Fruit fly (Drosophila melanogaster) whole organism, embryonic: ENCODE data around the gene plum.
A peak's percentile ranks its signal among the peaks of the same experiment; 100 is the strongest.

Experiments
- Ada2b ChIP-seq: fragments of 200-800 bp; sonication (Bioruptor generic); IDR thresholded peaks from 2 replicates; pipeline ENCODE4 v1.3.6; 2022; ENCODE audit warnings: missing biosample characterization, missing genetic modification characterization
- Blimp-1 ChIP-seq: fragments of 200-800 bp; sonication (Bioruptor generic); optimal IDR thresholded peaks from 3 replicates; lab custom pipeline; 2018; ENCODE audit warnings: missing biosample characterization, missing genetic modification characterization, mild to moderate bottlenecking, moderate library complexity, missing genetic modification reagents
- CG10267 ChIP-seq: fragments of 200-800 bp; sonication (Bioruptor generic); optimal IDR thresholded peaks from 2 replicates; lab custom pipeline; 2018; ENCODE audit warnings: missing biosample characterization, mild to moderate bottlenecking, missing genetic modification characterization, moderate library complexity
- CG11723 ChIP-seq: fragments of 200-800 bp; sonication (Bioruptor generic); optimal IDR thresholded peaks from 2 replicates; lab custom pipeline; 2017; ENCODE audit warnings: missing biosample characterization, mild to moderate bottlenecking, missing genetic modification characterization
- CG12659 ChIP-seq: fragments of 200-800 bp; sonication (Bioruptor generic); optimal IDR thresholded peaks from 3 replicates; lab custom pipeline; 2017; ENCODE audit warnings: mild to moderate bottlenecking, missing biosample characterization, missing genetic modification reagents, missing genetic modification characterization
- CG13424 ChIP-seq: fragments of 200-800 bp; sonication (Bioruptor generic); optimal IDR thresholded peaks from 2 replicates; lab custom pipeline; 2019; ENCODE audit warnings: missing biosample characterization, mild to moderate bottlenecking, missing genetic modification characterization, moderate library complexity
- CG14667 ChIP-seq: fragments of 200-800 bp; sonication (Bioruptor generic); IDR thresholded peaks from 2 replicates; pipeline ENCODE4 v1.3.6; 2022; ENCODE audit warnings: missing biosample characterization, missing genetic modification characterization
- CG14710 ChIP-seq: fragments of 200-800 bp; sonication (Bioruptor generic); optimal IDR thresholded peaks from 3 replicates; lab custom pipeline; 2019; ENCODE audit warnings: missing biosample characterization, mild to moderate bottlenecking, missing genetic modification characterization, moderate library complexity
- CG1603 ChIP-seq: fragments of 200-800 bp; sonication (Bioruptor generic); optimal IDR thresholded peaks from 2 replicates; lab custom pipeline; 2019; ENCODE audit warnings: missing biosample characterization, mild to moderate bottlenecking, missing genetic modification characterization, moderate library complexity
- CG17568 ChIP-seq: fragments of 200-800 bp; sonication (Bioruptor generic); optimal IDR thresholded peaks from 2 replicates; lab custom pipeline; 2018; ENCODE audit warnings: missing biosample characterization, mild to moderate bottlenecking, missing genetic modification characterization, moderate library complexity
- CG18262 ChIP-seq: fragments of 200-800 bp; optimal IDR thresholded peaks from 3 replicates; lab custom pipeline; 2019; ENCODE audit warnings: missing biosample characterization, mild to moderate bottlenecking, missing genetic modification characterization, moderate library complexity
- CG18476 ChIP-seq: fragments of 200-800 bp; sonication (Bioruptor generic); optimal IDR thresholded peaks from 2 replicates; lab custom pipeline; 2016; ENCODE audit warnings: missing biosample characterization, mild to moderate bottlenecking, missing genetic modification characterization
- CG2712 ChIP-seq: fragments of 200-800 bp; optimal IDR thresholded peaks from 3 replicates; lab custom pipeline; 2019; ENCODE audit warnings: missing biosample characterization, mild to moderate bottlenecking, missing genetic modification characterization, moderate library complexity
- CG30403 ChIP-seq: fragments of 200-800 bp; sonication (Bioruptor generic); optimal IDR thresholded peaks from 3 replicates; lab custom pipeline; 2016; ENCODE audit warnings: missing biosample characterization, missing genetic modification characterization
- CG3163 ChIP-seq: fragments of 200-800 bp; sonication (Bioruptor generic); optimal IDR thresholded peaks from 3 replicates; lab custom pipeline; 2016; ENCODE audit warnings: missing biosample characterization, missing genetic modification characterization
- CG3407 ChIP-seq: fragments of 200-800 bp; sonication (Bioruptor generic); optimal IDR thresholded peaks from 2 replicates; lab custom pipeline; 2018; ENCODE audit warnings: missing biosample characterization, mild to moderate bottlenecking, missing genetic modification characterization
- CG4404 ChIP-seq: fragments of 200-800 bp; sonication (Bioruptor generic); IDR thresholded peaks from 2 replicates; pipeline ENCODE4 v1.3.6; 2022; ENCODE audit warnings: missing biosample characterization, missing genetic modification characterization
- CG4730 ChIP-seq: fragments of 200-800 bp; sonication (Bioruptor generic); IDR thresholded peaks from 2 replicates; pipeline ENCODE4 v1.3.6; 2022; ENCODE audit warnings: missing biosample characterization, missing genetic modification characterization
- CG4854 ChIP-seq: fragments of 200-800 bp; sonication (Bioruptor generic); optimal IDR thresholded peaks from 2 replicates; lab custom pipeline; 2016; ENCODE audit warnings: missing biosample characterization, missing genetic modification characterization, inconsistent platforms
- CG5180 ChIP-seq: fragments of 200-800 bp; sonication (Bioruptor generic); optimal IDR thresholded peaks from 3 replicates; lab custom pipeline; 2017; ENCODE audit warnings: missing biosample characterization, missing genetic modification characterization, mild to moderate bottlenecking, moderate library complexity, missing genetic modification reagents
- CG6175 ChIP-seq: fragments of 200-800 bp; sonication (Bioruptor generic); IDR thresholded peaks from 3 replicates; pipeline ENCODE4 v1.3.6; 2022; ENCODE audit warnings: missing biosample characterization, missing genetic modification characterization
- CG7839 ChIP-seq: fragments of 200-800 bp; sonication (Bioruptor generic); optimal IDR thresholded peaks from 3 replicates; lab custom pipeline; 2018; ENCODE audit warnings: missing biosample characterization, mild to moderate bottlenecking, missing genetic modification characterization, moderate library complexity
- CoRest ChIP-seq: fragments of 200-800 bp; sonication (Bioruptor generic); optimal IDR thresholded peaks from 3 replicates; lab custom pipeline; 2018; ENCODE audit warnings: missing biosample characterization, mild to moderate bottlenecking, missing genetic modification characterization, moderate library complexity
- Elba2 ChIP-seq: fragments of 200-800 bp; sonication (Bioruptor generic); optimal IDR thresholded peaks from 3 replicates; lab custom pipeline; 2016; ENCODE audit warnings: missing biosample characterization, missing genetic modification characterization
- HLHmδ ChIP-seq: fragments of 200-800 bp; sonication (Bioruptor generic); optimal IDR thresholded peaks from 2 replicates; lab custom pipeline; 2018; ENCODE audit warnings: missing biosample characterization, mild to moderate bottlenecking, missing genetic modification characterization, moderate library complexity
- Hey ChIP-seq: fragments of 200-800 bp; sonication (Bioruptor generic); optimal IDR thresholded peaks from 3 replicates; lab custom pipeline; 2018; ENCODE audit warnings: missing biosample characterization, mild to moderate bottlenecking, missing genetic modification characterization
- Jarid2 ChIP-seq: fragments of 200-800 bp; sonication (Bioruptor generic); optimal IDR thresholded peaks from 3 replicates; lab custom pipeline; 2017; ENCODE audit warnings: mild to moderate bottlenecking, missing biosample characterization, missing genetic modification reagents, missing genetic modification characterization
- NC2β ChIP-seq: fragments of 200-800 bp; sonication (Bioruptor generic); optimal IDR thresholded peaks from 2 replicates; lab custom pipeline; 2016; ENCODE audit warnings: missing biosample characterization, missing genetic modification characterization
- Nf-YC ChIP-seq: fragments of 200-800 bp; optimal IDR thresholded peaks from 3 replicates; lab custom pipeline; 2019; ENCODE audit warnings: missing biosample characterization, mild to moderate bottlenecking, missing genetic modification characterization, moderate library complexity
- NfI ChIP-seq: fragments of 200-800 bp; sonication (Bioruptor generic); optimal IDR thresholded peaks from 3 replicates; lab custom pipeline; 2018; ENCODE audit warnings: missing biosample characterization, mild to moderate bottlenecking, missing genetic modification characterization, moderate library complexity
- Poxn ChIP-seq: fragments of 200-800 bp; sonication (Bioruptor generic); IDR thresholded peaks from 2 replicates; pipeline ENCODE4 v1.3.6; 2022; ENCODE audit warnings: missing biosample characterization, missing genetic modification characterization
- Sox102F ChIP-seq: fragments of 200-800 bp; sonication (Bioruptor generic); optimal IDR thresholded peaks from 2 replicates; lab custom pipeline; 2018; ENCODE audit warnings: missing biosample characterization, mild to moderate bottlenecking, missing genetic modification characterization, moderate library complexity
- Xrp1 ChIP-seq: fragments of 200-800 bp; sonication (Bioruptor generic); IDR thresholded peaks from 2 replicates; pipeline ENCODE4 v1.3.6; 2022; ENCODE audit warnings: missing biosample characterization, missing genetic modification characterization
- cato ChIP-seq: fragments of 200-800 bp; sonication (Bioruptor generic); optimal IDR thresholded peaks from 2 replicates; lab custom pipeline; 2016; ENCODE audit warnings: missing biosample characterization, missing genetic modification characterization, borderline replicate concordance
- dmrt99B ChIP-seq: fragments of 200-800 bp; sonication (Bioruptor generic); optimal IDR thresholded peaks from 2 replicates; lab custom pipeline; 2018; ENCODE audit warnings: missing biosample characterization, mild to moderate bottlenecking, missing genetic modification characterization, moderate library complexity
- fd64A ChIP-seq: fragments of 200-800 bp; sonication (Bioruptor generic); optimal IDR thresholded peaks from 3 replicates; lab custom pipeline; 2018; ENCODE audit warnings: missing biosample characterization, mild to moderate bottlenecking, missing genetic modification characterization
- fu2 ChIP-seq: fragments of 200-800 bp; sonication (Bioruptor generic); optimal IDR thresholded peaks from 2 replicates; lab custom pipeline; 2016; ENCODE audit warnings: missing biosample characterization, missing genetic modification characterization
- gem ChIP-seq: fragments of 200-800 bp; sonication (Bioruptor generic); optimal IDR thresholded peaks from 2 replicates; lab custom pipeline; 2019; ENCODE audit warnings: missing biosample characterization, mild to moderate bottlenecking, missing genetic modification characterization, moderate library complexity
- grau ChIP-seq: fragments of 200-800 bp; optimal IDR thresholded peaks from 3 replicates; lab custom pipeline; 2019; ENCODE audit warnings: missing biosample characterization, mild to moderate bottlenecking, missing genetic modification characterization, moderate library complexity
- gsb-n ChIP-seq: fragments of 200-800 bp; sonication (Bioruptor generic); optimal IDR thresholded peaks from 3 replicates; lab custom pipeline; 2018; ENCODE audit warnings: missing biosample characterization, mild to moderate bottlenecking, missing genetic modification characterization
- luna ChIP-seq: fragments of 200-800 bp; sonication (Bioruptor generic); optimal IDR thresholded peaks from 2 replicates; lab custom pipeline; 2016; ENCODE audit warnings: missing biosample characterization, missing genetic modification characterization
- phol ChIP-seq: fragments of 200-800 bp; sonication (Bioruptor generic); optimal IDR thresholded peaks from 3 replicates; lab custom pipeline; 2018; ENCODE audit warnings: missing biosample characterization, mild to moderate bottlenecking, missing genetic modification characterization, moderate library complexity
- ranshi ChIP-seq: fragments of 200-800 bp; sonication (Bioruptor generic); IDR thresholded peaks from 2 replicates; pipeline ENCODE4 v1.3.6; 2022; ENCODE audit warnings: missing biosample characterization, missing genetic modification characterization
- row ChIP-seq: fragments of 200-800 bp; sonication (Bioruptor generic); IDR thresholded peaks from 3 replicates; pipeline ENCODE4 v1.3.6; 2022; ENCODE audit warnings: missing biosample characterization, missing genetic modification characterization
- sisA ChIP-seq: fragments of 200-800 bp; sonication (Bioruptor generic); IDR thresholded peaks from 2 replicates; pipeline ENCODE4 v1.3.6; 2022; ENCODE audit warnings: missing biosample characterization, missing genetic modification characterization
- trem ChIP-seq: fragments of 200-800 bp; optimal IDR thresholded peaks from 3 replicates; lab custom pipeline; 2019; ENCODE audit warnings: missing biosample characterization, mild to moderate bottlenecking, missing genetic modification characterization, moderate library complexity
- usp ChIP-seq: fragments of >200 bp; optimal IDR thresholded peaks from 2 replicates; lab custom pipeline; 2017; ENCODE audit warnings: missing biosample characterization, missing genetic modification characterization

plum gene

DNA sequence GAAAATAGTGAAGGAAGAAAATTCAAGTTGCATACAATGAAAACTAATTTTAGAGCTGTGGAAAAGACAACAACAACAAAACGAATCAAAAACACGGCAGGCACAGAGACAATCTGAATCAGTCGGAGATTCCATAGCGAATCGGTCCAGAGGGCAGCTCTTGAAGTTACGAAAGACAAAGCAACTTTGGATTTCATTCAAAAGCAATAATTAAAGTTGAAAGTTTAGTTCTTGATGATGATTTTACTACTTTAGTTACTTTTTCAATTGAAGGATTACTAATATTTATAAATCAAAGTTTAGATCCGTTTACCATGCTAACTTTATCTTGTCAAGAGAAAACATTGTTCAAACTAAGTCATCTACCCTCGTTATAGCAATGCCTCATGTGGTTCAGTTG lies 91.7 kb downstream of the plum start (continued):
- TF ChIP-seq sisA (GFP tag; lab: Robert Waterston, UW): peak; percentile 29; the same call in 1 of the 2 replicates
- TF ChIP-seq CG4854: no peak
- TF ChIP-seq dmrt99B (tag; lab: Kevin White, UChicago): peak; percentile 34
- peak; percentile 79 for TF ChIP-seq row (GFP tag; lab: Robert Waterston, UW)
- no peak for TF ChIP-seq fd64A (GFP tag; lab: Kevin White, UChicago)
- TF ChIP-seq luna (GFP tag; lab: Kevin White, UChicago): no peak
- peak; percentile 2 for TF ChIP-seq CG2712 (tag; lab: Kevin White, UChicago)
- TF ChIP-seq CG3163 (GFP tag; lab: Kevin White, UChicago): no peak
- no peak for TF ChIP-seq cato (GFP tag; lab: Kevin White, UChicago)
- no peak for TF ChIP-seq NfI (GFP tag; lab: Kevin White, UChicago)
- no peak for TF ChIP-seq Elba2 (GFP tag; lab: Kevin White, UChicago)
- no peak for TF ChIP-seq CG6175 (GFP tag; lab: Robert Waterston, UW)
- TF ChIP-seq gem (tag; lab: Kevin White, UChicago): peak; percentile 48
- TF ChIP-seq Nf-YC (tag; lab: Kevin White, UChicago): no peak
- peak; percentile 29 for TF ChIP-seq Sox102F (GFP tag; lab: Kevin White, UChicago)
- no peak for TF ChIP-seq CG11723 (GFP tag; lab: Kevin White, UChicago)
- TF ChIP-seq NC2β: no peak
- TF ChIP-seq CG4730 (GFP tag; lab: Robert Waterston, UW): no peak
- 0 out of 2 replicates have a peak, but pooled peaks have one; percentile 11 for TF ChIP-seq Xrp1 (GFP tag; lab: Robert Waterston, UW)
- no peak for TF ChIP-seq Poxn (GFP tag; lab: Robert Waterston, UW)
- no peak for TF ChIP-seq Hey (tag; lab: Kevin White, UChicago)
- no peak for TF ChIP-seq usp (GFP tag; lab: Kevin White, UChicago)
- no peak for TF ChIP-seq CG3407 (GFP tag; lab: Kevin White, UChicago)
- TF ChIP-seq CG17568: no peak
- peak; percentile 11 for TF ChIP-seq CG30403 (GFP tag; lab: Kevin White, UChicago)
- TF ChIP-seq CoRest: peak; percentile 27
- TF ChIP-seq CG5180 (GFP tag; lab: Kevin White, UChicago): no peak
- peak; percentile 15 for TF ChIP-seq CG18262
- peak; percentile 55 for TF ChIP-seq gsb-n
- peak; percentile 19 for TF ChIP-seq CG7839 (tag; lab: Kevin White, UChicago)
- no peak for TF ChIP-seq CG1603 (tag; lab: Kevin White, UChicago)
- TF ChIP-seq CG14667 (GFP tag; lab: Robert Waterston, UW): 0 out of 2 replicates have a peak, but pooled peaks have one; percentile 11
- no peak for TF ChIP-seq CG4404 (GFP tag; lab: Robert Waterston, UW)
- no peak for TF ChIP-seq trem (tag; lab: Kevin White, UChicago)
- TF ChIP-seq phol (tag; lab: Kevin White, UChicago): peak; percentile 4
- no peak for TF ChIP-seq fu2
- peak; percentile 86 for TF ChIP-seq CG18476 (GFP tag; lab: Kevin White, UChicago)
- TF ChIP-seq Blimp-1: peak; percentile 6
- TF ChIP-seq Ada2b (GFP tag; lab: Robert Waterston, UW): 0 out of 2 replicates have a peak, but pooled peaks have one; percentile 8
- no peak for TF ChIP-seq ranshi (GFP tag; lab: Robert Waterston, UW)
- TF ChIP-seq Jarid2 (GFP tag; lab: Kevin White, UChicago): no peak
- TF ChIP-seq CG14710: peak; percentile 3
- peak; percentile 25 for TF ChIP-seq CG13424 (tag; lab: Kevin White, UChicago)
- peak; percentile 2 for TF ChIP-seq grau (tag; lab: Kevin White, UChicago)
- TF ChIP-seq CG12659 (GFP tag; lab: Kevin White, UChicago): no peak
- no peak for TF ChIP-seq CG10267 (tag; lab: Kevin White, UChicago)
- TF ChIP-seq HLHmδ (GFP tag; lab: Kevin White, UChicago): no peak
